Fruit fly (Drosophila melanogaster): ENCODE data around the gene Glt.

DNA sequence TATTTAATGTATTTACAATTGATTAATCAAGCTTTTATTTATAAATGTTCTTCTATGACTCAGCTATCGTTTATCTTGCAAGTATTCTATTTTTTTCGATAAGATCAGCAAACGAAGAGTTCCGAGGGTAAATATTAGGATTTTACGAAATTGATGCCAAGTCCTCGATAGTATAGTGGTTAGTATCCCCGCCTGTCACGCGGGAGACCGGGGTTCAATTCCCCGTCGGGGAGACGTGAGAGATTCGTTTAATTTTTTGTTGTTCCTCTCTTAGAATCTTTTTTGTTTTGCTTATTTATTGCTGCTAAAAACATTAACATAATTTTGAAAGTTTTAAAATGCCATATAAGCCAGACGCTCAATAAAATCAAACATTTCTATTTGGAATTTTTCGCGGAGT is 6.5 kb downstream of the Glt start:
- no peak for TF ChIP-seq Mnt (GFP tag; optimal IDR thresholded peaks at IDR 0.05)
- TF ChIP-seq CG11617 (GFP tag; optimal IDR thresholded peaks at IDR 0.05) = no peak
